Worm (Caenorhabditis elegans): Measurements from ENCODE around the gene dna-2.

Gene dna-2

ce11 chrII:11742320-11742719 is 35.9 kb upstream of the dna-2 start:
- TF ChIP-seq lin-13 (GFP tag; optimal IDR thresholded peaks at IDR 0.05), result no peak
- TF ChIP-seq ceh-90 (tag; optimal IDR thresholded peaks at IDR 0.05), result no peak
- no peak for TF ChIP-seq tbx-2 (tag; optimal IDR thresholded peaks at IDR 0.05)

ce11 chrII:11746782-11747288 is 31.4 kb upstream of the dna-2 start:
- no peak for TF ChIP-seq C04F5.9 (tag; optimal IDR thresholded peaks at IDR 0.05)
- peak; percentile 42 for TF ChIP-seq snpc-4 (tag; optimal IDR thresholded peaks at IDR 0.05)
- TF ChIP-seq lin-39 (tag; optimal IDR thresholded peaks at IDR 0.05), result no peak
- peak; percentile 80 for TF ChIP-seq tbx-2 (tag; optimal IDR thresholded peaks at IDR 0.05)
- TF ChIP-seq lir-3 (tag; optimal IDR thresholded peaks at IDR 0.05; ENCODE audit: poor library complexity), result peak; percentile 55
- TF ChIP-seq hlh-17 (GFP tag; optimal IDR thresholded peaks at IDR 0.05; ENCODE audit: borderline replicate concordance), result no peak
- TF ChIP-seq nhr-237 (tag; optimal IDR thresholded peaks at IDR 0.05), result no peak
- TF ChIP-seq ets-5 (GFP tag; IDR thresholded peaks at IDR 0.05), result no peak
- TF ChIP-seq blmp-1 (tag; optimal IDR thresholded peaks at IDR 0.05), result no peak
- peak; percentile 39 for TF ChIP-seq fos-1 (tag; optimal IDR thresholded peaks at IDR 0.05)
- no peak for TF ChIP-seq nhr-12 (tag; optimal IDR thresholded peaks at IDR 0.05)
- TF ChIP-seq sup-37 (GFP tag; optimal IDR thresholded peaks at IDR 0.05), result no peak
- peak; percentile 43 for TF ChIP-seq nhr-19 (GFP tag; conservative IDR thresholded peaks at IDR 0.05)
- peak; percentile 71 for TF ChIP-seq fkh-10 (GFP tag; optimal IDR thresholded peaks at IDR 0.05)
- no peak for TF ChIP-seq nhr-90 (tag; optimal IDR thresholded peaks at IDR 0.05; ENCODE audit: poor library complexity)
- no peak for TF ChIP-seq lin-15B (tag; optimal IDR thresholded peaks at IDR 0.05)
- peak; percentile 30 for TF ChIP-seq C16A3.4 (tag; optimal IDR thresholded peaks at IDR 0.05)
- TF ChIP-seq ceh-63 (GFP tag; optimal IDR thresholded peaks at IDR 0.05), result no peak
- peak; percentile 56 for TF ChIP-seq mef-2 (tag; optimal IDR thresholded peaks at IDR 0.05)
- no peak for TF ChIP-seq elt-3 (tag; optimal IDR thresholded peaks at IDR 0.05)
- peak; percentile 34 for TF ChIP-seq zip-4 (GFP tag; optimal IDR thresholded peaks at IDR 0.05)
- peak; percentile 71 for TF ChIP-seq dsc-1 (tag; optimal IDR thresholded peaks at IDR 0.05)
- no peak for TF ChIP-seq aly-2 (tag; optimal IDR thresholded peaks at IDR 0.05)
- no peak for TF ChIP-seq fkh-4 (tag; optimal IDR thresholded peaks at IDR 0.05; ENCODE audit: borderline replicate concordance)
- peak; percentile 46 for TF ChIP-seq irx-1 (tag; optimal IDR thresholded peaks at IDR 0.05)
- peak; percentile 43 for TF ChIP-seq jun-1 (tag; optimal IDR thresholded peaks at IDR 0.05)
- TF ChIP-seq mep-1 (tag; optimal IDR thresholded peaks at IDR 0.05), result no peak
- TF ChIP-seq nhr-20 (tag; optimal IDR thresholded peaks at IDR 0.05), result peak; percentile 41
- no peak for TF ChIP-seq efl-3 (GFP tag; optimal IDR thresholded peaks at IDR 0.05)
- no peak for TF ChIP-seq nhr-84 (tag; optimal IDR thresholded peaks at IDR 0.05)
- TF ChIP-seq ceh-90 (tag; optimal IDR thresholded peaks at IDR 0.05), result no peak
- peak; percentile 69 for TF ChIP-seq snu-23 (GFP tag; optimal IDR thresholded peaks at IDR 0.05)
- TF ChIP-seq unc-130 (tag; optimal IDR thresholded peaks at IDR 0.05), result no peak
- peak; percentile 70 for TF ChIP-seq nhr-77 (tag; optimal IDR thresholded peaks at IDR 0.05)
- peak; percentile 42 to 78 (median 70) for TF ChIP-seq ceh-82 (tag; optimal IDR thresholded peaks at IDR 0.05)
- TF ChIP-seq nhr-71 (tag; optimal IDR thresholded peaks at IDR 0.05), result peak; percentile 83
- peak; percentile 48 for TF ChIP-seq sox-4 (tag; optimal IDR thresholded peaks at IDR 0.05)
- TF ChIP-seq ztf-4 (tag; optimal IDR thresholded peaks at IDR 0.05), result peak; percentile 31
- no peak for TF ChIP-seq unc-62 (GFP tag; optimal IDR thresholded peaks at IDR 0.05)
- peak; percentile 77 for TF ChIP-seq nhr-47 (tag; optimal IDR thresholded peaks at IDR 0.05)
- peak in 1 of 2 experiments; percentile 70 for TF ChIP-seq ztf-11 (tag; optimal IDR thresholded peaks at IDR 0.05)
- peak; percentile 1 to 57 for TF ChIP-seq lsy-2 (tag; optimal IDR thresholded peaks at IDR 0.05)
- TF ChIP-seq dpl-1 (GFP tag; optimal IDR thresholded peaks at IDR 0.05), result peak in 1 of 3 experiments; percentile 7
- TF ChIP-seq ama-1 (optimal IDR thresholded peaks at IDR 0.05), result no peak
- TF ChIP-seq mdl-1 (tag; optimal IDR thresholded peaks at IDR 0.05), result no peak
- peak; percentile 69 for TF ChIP-seq egl-13 (tag; optimal IDR thresholded peaks at IDR 0.05)
- TF ChIP-seq efl-1 (optimal IDR thresholded peaks at IDR 0.05), result peak; percentile 30 to 52
- TF ChIP-seq efl-1 (GFP tag; optimal IDR thresholded peaks at IDR 0.05 in 1 of 2), result peak in 1 of 2 experiments; percentile 64
- no peak for TF ChIP-seq unc-98 (GFP tag; IDR thresholded peaks at IDR 0.05)
- peak; percentile 72 for TF ChIP-seq swsn-7 (tag; optimal IDR thresholded peaks at IDR 0.05)

All from whole organism, L1 larva.